Fruit fly (Drosophila melanogaster) whole organism, embryonic: ENCODE data around the gene me31B.

Experiments used
- ATbp ChIP-seq: fragments of 200-800 bp; sonication (Bioruptor generic); optimal IDR thresholded peaks from 2 replicates; lab custom pipeline; 2017; ENCODE audit warnings: missing biosample characterization, mild to moderate bottlenecking, missing genetic modification characterization, missing genetic modification reagents
- CG10209 ChIP-seq: fragments of 200-800 bp; sonication (Bioruptor generic); optimal IDR thresholded peaks from 3 replicates; lab custom pipeline; 2017; ENCODE audit warnings: missing biosample characterization, mild to moderate bottlenecking, missing genetic modification characterization, missing genetic modification reagents
- CG10267 ChIP-seq: fragments of 200-800 bp; sonication (Bioruptor generic); optimal IDR thresholded peaks from 2 replicates; lab custom pipeline; 2018; ENCODE audit warnings: missing biosample characterization, mild to moderate bottlenecking, missing genetic modification characterization, moderate library complexity
- CG12744 ChIP-seq: fragments of 200-800 bp; sonication (Bioruptor generic); optimal IDR thresholded peaks from 2 replicates; lab custom pipeline; 2016; ENCODE audit warnings: missing biosample characterization, missing genetic modification characterization
- CG13775 ChIP-seq: fragments of 200-800 bp; sonication (Bioruptor generic); optimal IDR thresholded peaks from 3 replicates; lab custom pipeline; 2017; ENCODE audit warnings: missing biosample characterization, mild to moderate bottlenecking, missing genetic modification characterization
- CG14441 ChIP-seq: fragments of 200-800 bp; sonication (Bioruptor generic); IDR thresholded peaks from 2 replicates; pipeline ENCODE4 v1.3.6; 2022; ENCODE audit warnings: missing biosample characterization, missing genetic modification characterization
- CG14860 ChIP-seq: fragments of 200-800 bp; sonication (Bioruptor generic); IDR thresholded peaks from 3 replicates; pipeline ENCODE4 v1.3.6; 2022; ENCODE audit warnings: missing biosample characterization, missing genetic modification characterization; ENCODE audit not compliant: partially characterized antibody
- CG1647 ChIP-seq: fragments of 200-800 bp; sonication (Bioruptor generic); optimal IDR thresholded peaks from 3 replicates; lab custom pipeline; 2016; ENCODE audit warnings: missing biosample characterization, missing genetic modification characterization
- CG2712 ChIP-seq: fragments of 200-800 bp; optimal IDR thresholded peaks from 3 replicates; lab custom pipeline; 2019; ENCODE audit warnings: missing biosample characterization, mild to moderate bottlenecking, missing genetic modification characterization, moderate library complexity
- CG31441 ChIP-seq: fragments of 200-800 bp; sonication (Bioruptor generic); IDR thresholded peaks from 2 replicates; pipeline ENCODE4 v1.3.6; 2022; ENCODE audit warnings: missing biosample characterization, missing genetic modification characterization
- CG34376 ChIP-seq: fragments of 200-800 bp; sonication (Bioruptor generic); optimal IDR thresholded peaks from 2 replicates; lab custom pipeline; 2018; ENCODE audit warnings: missing biosample characterization, mild to moderate bottlenecking, missing genetic modification characterization
- CG3847 ChIP-seq: fragments of 200-800 bp; sonication (Bioruptor generic); IDR thresholded peaks from 2 replicates; pipeline ENCODE4 v1.3.6; 2022; ENCODE audit warnings: missing biosample characterization, missing genetic modification characterization
- CG4360 ChIP-seq: fragments of 200-800 bp; sonication (Bioruptor generic); IDR thresholded peaks from 2 replicates; pipeline ENCODE4 v1.3.6; 2022; ENCODE audit warnings: missing biosample characterization, missing genetic modification characterization
- CG7963 ChIP-seq: fragments of 200-800 bp; sonication (Bioruptor generic); IDR thresholded peaks from 3 replicates; pipeline ENCODE4 v1.3.6; 2022; ENCODE audit warnings: missing biosample characterization, missing genetic modification characterization; ENCODE audit not compliant: partially characterized antibody
- CG9609 ChIP-seq: fragments of 200-800 bp; sonication (Bioruptor generic); optimal IDR thresholded peaks from 3 replicates; lab custom pipeline; 2016; ENCODE audit warnings: missing biosample characterization, missing genetic modification characterization
- CkIIα-i1 ChIP-seq: fragments of 200-800 bp; sonication (Bioruptor generic); IDR thresholded peaks from 2 replicates; pipeline ENCODE4 v1.3.6; 2022; ENCODE audit warnings: missing biosample characterization, missing genetic modification characterization
- D19B ChIP-seq: fragments of 200-800 bp; sonication (Bioruptor generic); optimal IDR thresholded peaks from 2 replicates; lab custom pipeline; 2017; ENCODE audit warnings: missing biosample characterization, mild to moderate bottlenecking, missing genetic modification characterization
- E2f1 ChIP-seq: fragments of 200-800 bp; sonication (Bioruptor generic); IDR thresholded peaks from 2 replicates; pipeline ENCODE4 v1.3.6; 2022; ENCODE audit warnings: missing biosample characterization, missing genetic modification characterization
- HLHmδ ChIP-seq: fragments of 200-800 bp; sonication (Bioruptor generic); optimal IDR thresholded peaks from 2 replicates; lab custom pipeline; 2018; ENCODE audit warnings: missing biosample characterization, mild to moderate bottlenecking, missing genetic modification characterization, moderate library complexity
- Mrtf ChIP-seq: fragments of 200-800 bp; sonication (Bioruptor generic); IDR thresholded peaks from 3 replicates; pipeline ENCODE4 v1.3.6; 2022; ENCODE audit warnings: missing biosample characterization, missing genetic modification characterization
- Nf-YA ChIP-seq: fragments of 200-800 bp; sonication (Bioruptor generic); IDR thresholded peaks from 2 replicates; pipeline ENCODE4 v1.3.6; 2022; ENCODE audit warnings: missing biosample characterization, missing genetic modification characterization
- Nf-YC ChIP-seq: fragments of 200-800 bp; optimal IDR thresholded peaks from 3 replicates; lab custom pipeline; 2019; ENCODE audit warnings: missing biosample characterization, mild to moderate bottlenecking, missing genetic modification characterization, moderate library complexity
- NfI ChIP-seq: fragments of 200-800 bp; sonication (Bioruptor generic); optimal IDR thresholded peaks from 3 replicates; lab custom pipeline; 2018; ENCODE audit warnings: missing biosample characterization, mild to moderate bottlenecking, missing genetic modification characterization, moderate library complexity
- Optix ChIP-seq: fragments of 200-800 bp; sonication (Bioruptor generic); IDR thresholded peaks from 3 replicates; pipeline ENCODE4 v1.3.6; 2022; ENCODE audit warnings: missing biosample characterization, missing genetic modification characterization
- Scr ChIP-seq: fragments of 200-800 bp; sonication (Bioruptor generic); IDR thresholded peaks from 2 replicates; pipeline ENCODE4 v1.3.6; 2022; ENCODE audit warnings: missing biosample characterization, missing genetic modification characterization; ENCODE audit not compliant: partially characterized antibody
- Sin3A ChIP-seq: fragments of >200 bp; optimal IDR thresholded peaks from 2 replicates; lab custom pipeline; 2018
- Sox102F ChIP-seq: fragments of 200-800 bp; sonication (Bioruptor generic); optimal IDR thresholded peaks from 2 replicates; lab custom pipeline; 2018; ENCODE audit warnings: missing biosample characterization, mild to moderate bottlenecking, missing genetic modification characterization, moderate library complexity
- Ssrp ChIP-seq: fragments of 200-800 bp; sonication (Bioruptor generic); optimal IDR thresholded peaks from 2 replicates; lab custom pipeline; 2018; ENCODE audit warnings: missing biosample characterization, mild to moderate bottlenecking, missing genetic modification characterization, moderate library complexity
- Tbp ChIP-seq: fragments of >200 bp; optimal IDR thresholded peaks from 2 replicates; lab custom pipeline; 2018; ENCODE audit warnings: missing biosample characterization, missing genetic modification characterization
- al ChIP-seq: fragments of 200-800 bp; sonication (Bioruptor generic); IDR thresholded peaks from 2 replicates; pipeline ENCODE4 v1.3.6; 2022; ENCODE audit warnings: missing biosample characterization, missing genetic modification characterization
- ash1 ChIP-seq: fragments of 200-800 bp; sonication (Bioruptor generic); optimal IDR thresholded peaks from 2 replicates; lab custom pipeline; 2018; ENCODE audit warnings: missing biosample characterization, mild to moderate bottlenecking, missing genetic modification characterization
- bcd ChIP-seq: fragments of 200-800 bp; sonication (Bioruptor generic); optimal IDR thresholded peaks from 2 replicates; lab custom pipeline; 2017; ENCODE audit warnings: missing biosample characterization, mild to moderate bottlenecking, missing genetic modification characterization
- corto ChIP-seq: fragments of 200-800 bp; sonication (Bioruptor generic); optimal IDR thresholded peaks from 2 replicates; lab custom pipeline; 2016; ENCODE audit warnings: missing biosample characterization, mild to moderate bottlenecking, missing genetic modification characterization, moderate library complexity
- danr ChIP-seq: fragments of 200-800 bp; sonication (Bioruptor generic); IDR thresholded peaks from 2 replicates; pipeline ENCODE4 v1.3.6; 2022; ENCODE audit warnings: missing biosample characterization, missing genetic modification characterization
- ftz-f1 ChIP-seq: fragments of 200-800 bp; sonication (Bioruptor generic); optimal IDR thresholded peaks from 2 replicates; lab custom pipeline; 2016; ENCODE audit warnings: missing biosample characterization, missing genetic modification characterization
- gem ChIP-seq: fragments of 200-800 bp; sonication (Bioruptor generic); optimal IDR thresholded peaks from 2 replicates; lab custom pipeline; 2019; ENCODE audit warnings: missing biosample characterization, mild to moderate bottlenecking, missing genetic modification characterization, moderate library complexity
- her ChIP-seq: fragments of 200-800 bp; sonication (Bioruptor generic); optimal IDR thresholded peaks from 2 replicates; lab custom pipeline; 2016; ENCODE audit warnings: missing biosample characterization, missing genetic modification characterization
- hkb ChIP-seq, 2 experiments: fragments of 200-800 bp in 1 of 2; fragments of >200 bp in 1 of 2; sonication (Bioruptor generic) in 1 of 2; IDR thresholded peaks in 1 of 2; optimal IDR thresholded peaks in 1 of 2; 2 replicates each; pipeline versions ENCODE4 v1.3.6 to Lab custom; 2017 to 2022; ENCODE audit warnings: missing biosample characterization in 1 of 2, missing genetic modification characterization in 1 of 2
- inv ChIP-seq: fragments of 200-800 bp; sonication (Bioruptor generic); IDR thresholded peaks from 2 replicates; pipeline ENCODE4 v1.3.6; 2022; ENCODE audit warnings: missing biosample characterization, missing genetic modification characterization; ENCODE audit not compliant: partially characterized antibody
- lov ChIP-seq, 2 experiments: fragments of 200-800 bp in 1 of 2; fragments of >200 bp in 1 of 2; sonication (Bioruptor generic) in 1 of 2; IDR thresholded peaks in 1 of 2; optimal IDR thresholded peaks in 1 of 2; 2 replicates in 1 of 2; 3 replicates in 1 of 2; pipeline versions ENCODE4 v1.3.6 to Lab custom; 2017 to 2022; ENCODE audit warnings: missing biosample characterization in 1 of 2, missing genetic modification characterization in 1 of 2
- nom ChIP-seq: fragments of 200-800 bp; sonication (Bioruptor generic); optimal IDR thresholded peaks from 2 replicates; lab custom pipeline; 2017; ENCODE audit warnings: missing biosample characterization, missing genetic modification characterization, mild to moderate bottlenecking, moderate library complexity, missing genetic modification reagents
- otp ChIP-seq: fragments of 200-800 bp; sonication (Bioruptor generic); IDR thresholded peaks from 3 replicates; pipeline ENCODE4, ENCODE4 v1.3.6; 2022; ENCODE audit warnings: missing biosample characterization, missing genetic modification characterization
- pb ChIP-seq: fragments of 200-800 bp; sonication (Bioruptor generic); optimal IDR thresholded peaks from 3 replicates; lab custom pipeline; 2016; ENCODE audit warnings: missing biosample characterization, missing genetic modification characterization
- psq ChIP-seq: fragments of 200-800 bp; sonication (Bioruptor generic); optimal IDR thresholded peaks from 2 replicates; lab custom pipeline; 2017; ENCODE audit warnings: missing biosample characterization, missing genetic modification characterization
- pzg ChIP-seq: fragments of 200-800 bp; sonication (Bioruptor generic); optimal IDR thresholded peaks from 3 replicates; lab custom pipeline; 2018; ENCODE audit warnings: missing biosample characterization, mild to moderate bottlenecking, missing genetic modification characterization, moderate library complexity
- sug ChIP-seq: fragments of 200-800 bp; optimal IDR thresholded peaks from 2 replicates; lab custom pipeline; 2019; ENCODE audit warnings: missing biosample characterization, mild to moderate bottlenecking, missing genetic modification characterization, moderate library complexity
- trem ChIP-seq: fragments of 200-800 bp; optimal IDR thresholded peaks from 3 replicates; lab custom pipeline; 2019; ENCODE audit warnings: missing biosample characterization, mild to moderate bottlenecking, missing genetic modification characterization, moderate library complexity
- ttk ChIP-seq: fragments of 200-800 bp; sonication (Bioruptor generic); IDR thresholded peaks from 2 replicates; pipeline ENCODE4 v2.1.2; 2022; ENCODE audit warnings: missing biosample characterization, missing genetic modification characterization
- twi ChIP-seq: fragments of 200-800 bp; optimal IDR thresholded peaks from 2 replicates; lab custom pipeline; 2019; ENCODE audit warnings: missing biosample characterization, mild to moderate bottlenecking, missing genetic modification characterization, moderate library complexity
- z ChIP-seq: fragments of 200-800 bp; sonication (Bioruptor generic); IDR thresholded peaks from 3 replicates; pipeline ENCODE4 v1.3.6; 2022; ENCODE audit warnings: missing biosample characterization, missing genetic modification characterization

Gene me31B

dm6 chr2L:10200847-10201246 lies 38.3 kb upstream of the me31B start, which contains the start of the genes Ripalpha and RpL7 (continued):
- TF ChIP-seq CG14441 (GFP tag; lab: Robert Waterston, UW) (peak; percentile 93), CG12744 (peak; percentile 97), Sin3A (peak; percentile 69), CG7963 (GFP tag; lab: Robert Waterston, UW) (peak; percentile 88), sug (tag; lab: Kevin White, UChicago) (peak; percentile 92), D19B (peak; percentile 91), hkb (optimal IDR thresholded peaks at IDR 0.05; lab: Kevin White, UChicago) (peak; percentile 50), hkb (GFP tag; IDR thresholded peaks at IDR 0.05; lab: Robert Waterston, UW) (peak; percentile 95), CG13775 (GFP tag; lab: Kevin White, UChicago) (peak; percentile 99), E2f1 (GFP tag; lab: Robert Waterston, UW) (peak; percentile 96), CG2712 (tag; lab: Kevin White, UChicago) (peak; percentile 92), CG31441 (GFP tag; lab: Robert Waterston, UW) (peak; percentile 96), inv (GFP tag; lab: Robert Waterston, UW) (peak; percentile 93), CG1647 (GFP tag; lab: Kevin White, UChicago) (peak; percentile 98), gem (tag; lab: Kevin White, UChicago) (peak; percentile 85), CG9609 (peak; percentile 98), her (GFP tag; lab: Kevin White, UChicago) (peak; percentile 97), Sox102F (GFP tag; lab: Kevin White, UChicago) (peak; percentile 87), al (GFP tag; lab: Robert Waterston, UW) (peak; percentile 94), Tbp (GFP tag; lab: Kevin White, UChicago) (no peak), nom (GFP tag; lab: Kevin White, UChicago) (peak; percentile 96), pzg (GFP tag; lab: Kevin White, UChicago) (peak; percentile 100), Nf-YC (tag; lab: Kevin White, UChicago) (peak; percentile 81), HLHmδ (GFP tag; lab: Kevin White, UChicago) (peak; percentile 100), bcd (GFP tag; lab: Kevin White, UChicago) (peak; percentile 100), ATbp (GFP tag; lab: Kevin White, UChicago) (peak; percentile 98), CG14860 (peak; percentile 75), otp (GFP tag; lab: Robert Waterston, UW) (peak; percentile 99), lov (optimal IDR thresholded peaks at IDR 0.05; lab: Kevin White, UChicago) (no peak), lov (GFP tag; IDR thresholded peaks at IDR 0.05; lab: Robert Waterston, UW) (peak; percentile 99), psq (GFP tag; lab: Kevin White, UChicago) (peak; percentile 94), CG3847 (GFP tag; lab: Robert Waterston, UW) (peak; percentile 98), Nf-YA (peak; percentile 93), CG4360 (GFP tag; lab: Robert Waterston, UW) (peak; percentile 74), CG10209 (GFP tag; lab: Kevin White, UChicago) (peak; percentile 99), ftz-f1 (peak; percentile 97), Ssrp (tag; lab: Kevin White, UChicago) (peak; percentile 84), ash1 (GFP tag; lab: Kevin White, UChicago) (peak; percentile 100), corto (GFP tag; lab: Kevin White, UChicago) (peak; percentile 85), danr (GFP tag; lab: Robert Waterston, UW) (peak; percentile 81), CkIIα-i1 (peak; percentile 83; the same call in 1 of the 2 replicates), Optix (GFP tag; lab: Robert Waterston, UW) (peak; percentile 95), CG34376 (GFP tag; lab: Kevin White, UChicago) (peak; percentile 99), trem (tag; lab: Kevin White, UChicago) (peak; percentile 91), pb (GFP tag; lab: Kevin White, UChicago) (peak; percentile 97), Scr (GFP tag; lab: Robert Waterston, UW) (peak; percentile 85), z (GFP tag; lab: Robert Waterston, UW) (peak; percentile 75; the same call in 2 of the 3 replicates), ttk (GFP tag; lab: Robert Waterston, UW) (peak; percentile 96), CG10267 (peak; percentile 99), Mrtf (peak; percentile 92), NfI (GFP tag; lab: Kevin White, UChicago) (peak; percentile 99), twi (tag; lab: Kevin White, UChicago) (peak; percentile 80)
